Fruit fly (Drosophila melanogaster) whole organism, embryonic: ENCODE measurements around the gene beat-IIIc.
A peak's percentile ranks its signal among the peaks of the same experiment; 100 is the strongest.

ENCODE experiments used
- Antp ChIP-seq: fragments of 200-800 bp; sonication (Bioruptor generic); optimal IDR thresholded peaks from 3 replicates; lab custom pipeline; 2016; ENCODE audit warnings: missing biosample characterization, missing genetic modification characterization
- BEAF-32 ChIP-seq: fragments of 200-800 bp; sonication (Bioruptor generic); optimal IDR thresholded peaks from 3 replicates; lab custom pipeline; 2017; ENCODE audit warnings: missing biosample characterization, missing genetic modification characterization, mild to moderate bottlenecking, moderate library complexity, missing genetic modification reagents
- Bdp1 ChIP-seq: fragments of 200-800 bp; sonication (Bioruptor generic); optimal IDR thresholded peaks from 3 replicates; lab custom pipeline; 2016; ENCODE audit warnings: missing biosample characterization, missing genetic modification characterization
- CG10267 ChIP-seq: fragments of 200-800 bp; sonication (Bioruptor generic); optimal IDR thresholded peaks from 2 replicates; lab custom pipeline; 2018; ENCODE audit warnings: missing biosample characterization, mild to moderate bottlenecking, missing genetic modification characterization, moderate library complexity
- CG11398 ChIP-seq: fragments of 200-800 bp; sonication (Bioruptor generic); optimal IDR thresholded peaks from 2 replicates; lab custom pipeline; 2016; ENCODE audit warnings: missing biosample characterization, missing genetic modification characterization
- CG11560 ChIP-seq: fragments of 200-800 bp; sonication (Bioruptor generic); IDR thresholded peaks from 3 replicates; pipeline ENCODE4 v1.3.6; 2022; ENCODE audit warnings: missing biosample characterization, missing genetic modification characterization
- CG12236 ChIP-seq: fragments of 200-800 bp; sonication (Bioruptor generic); optimal IDR thresholded peaks from 2 replicates; lab custom pipeline; 2016; ENCODE audit warnings: missing biosample characterization, missing genetic modification characterization
- CG14014 ChIP-seq: fragments of 200-800 bp; sonication (Bioruptor generic); IDR thresholded peaks from 2 replicates; pipeline ENCODE4 v1.3.6; 2022; ENCODE audit warnings: missing biosample characterization, missing genetic modification characterization
- CG14710 ChIP-seq: fragments of 200-800 bp; sonication (Bioruptor generic); optimal IDR thresholded peaks from 3 replicates; lab custom pipeline; 2019; ENCODE audit warnings: missing biosample characterization, mild to moderate bottlenecking, missing genetic modification characterization, moderate library complexity
- CG15269 ChIP-seq: fragments of 200-800 bp; sonication (Bioruptor generic); optimal IDR thresholded peaks from 2 replicates; lab custom pipeline; 2018; ENCODE audit warnings: missing biosample characterization, mild to moderate bottlenecking, missing genetic modification characterization, moderate library complexity
- CG17802 ChIP-seq: fragments of 200-800 bp; sonication (Bioruptor generic); optimal IDR thresholded peaks from 2 replicates; lab custom pipeline; 2018; ENCODE audit warnings: missing biosample characterization, mild to moderate bottlenecking, missing genetic modification characterization, moderate library complexity
- CG2116 ChIP-seq: fragments of 200-800 bp; sonication (Bioruptor generic); optimal IDR thresholded peaks from 3 replicates; lab custom pipeline; 2018; ENCODE audit warnings: missing biosample characterization, mild to moderate bottlenecking, missing genetic modification characterization
- CG34224 ChIP-seq: fragments of 200-800 bp; sonication (Bioruptor generic); IDR thresholded peaks from 3 replicates; pipeline ENCODE4 v1.3.6; 2022; ENCODE audit warnings: missing biosample characterization, missing genetic modification characterization; ENCODE audit not compliant: partially characterized antibody
- CG3847 ChIP-seq: fragments of 200-800 bp; sonication (Bioruptor generic); IDR thresholded peaks from 2 replicates; pipeline ENCODE4 v1.3.6; 2022; ENCODE audit warnings: missing biosample characterization, missing genetic modification characterization
- CG3995 ChIP-seq: fragments of 200-800 bp; sonication (Bioruptor generic); optimal IDR thresholded peaks from 3 replicates; lab custom pipeline; 2016; ENCODE audit warnings: missing biosample characterization, missing genetic modification characterization
- CG4820 ChIP-seq: fragments of 200-800 bp; sonication (Bioruptor generic); optimal IDR thresholded peaks from 3 replicates; lab custom pipeline; 2016; ENCODE audit warnings: missing biosample characterization, missing genetic modification characterization
- CG4854 ChIP-seq: fragments of 200-800 bp; sonication (Bioruptor generic); optimal IDR thresholded peaks from 2 replicates; lab custom pipeline; 2016; ENCODE audit warnings: missing biosample characterization, missing genetic modification characterization, inconsistent platforms
- CG6689 ChIP-seq: fragments of 200-800 bp; sonication (Bioruptor generic); IDR thresholded peaks from 2 replicates; pipeline ENCODE4 v1.3.6; 2022; ENCODE audit warnings: missing biosample characterization, missing genetic modification characterization
- CG6765 ChIP-seq: fragments of 200-800 bp; sonication (Bioruptor generic); optimal IDR thresholded peaks from 3 replicates; lab custom pipeline; 2017; ENCODE audit warnings: missing biosample characterization, mild to moderate bottlenecking, missing genetic modification characterization
- CG6813 ChIP-seq: fragments of 200-800 bp; sonication (Bioruptor generic); optimal IDR thresholded peaks from 2 replicates; lab custom pipeline; 2017; ENCODE audit warnings: missing biosample characterization, missing genetic modification characterization, mild to moderate bottlenecking, moderate library complexity, missing genetic modification reagents
- CG7786 ChIP-seq: fragments of 200-800 bp; sonication (Bioruptor generic); optimal IDR thresholded peaks from 2 replicates; lab custom pipeline; 2016; ENCODE audit warnings: missing biosample characterization, missing genetic modification characterization
- CG9932 ChIP-seq: fragments of 200-800 bp; sonication (Bioruptor generic); IDR thresholded peaks from 2 replicates; pipeline ENCODE4 v1.3.6; 2022; ENCODE audit warnings: missing biosample characterization, missing genetic modification characterization
- CoRest ChIP-seq: fragments of 200-800 bp; sonication (Bioruptor generic); optimal IDR thresholded peaks from 3 replicates; lab custom pipeline; 2018; ENCODE audit warnings: missing biosample characterization, mild to moderate bottlenecking, missing genetic modification characterization, moderate library complexity
- Dek ChIP-seq: fragments of 200-800 bp; sonication (Bioruptor generic); optimal IDR thresholded peaks from 3 replicates; lab custom pipeline; 2019; ENCODE audit warnings: missing biosample characterization, mild to moderate bottlenecking, missing genetic modification characterization, moderate library complexity
- E2f1 ChIP-seq: fragments of 200-800 bp; sonication (Bioruptor generic); IDR thresholded peaks from 2 replicates; pipeline ENCODE4 v1.3.6; 2022; ENCODE audit warnings: missing biosample characterization, missing genetic modification characterization
- H15 ChIP-seq: fragments of 200-800 bp; sonication (Bioruptor generic); IDR thresholded peaks from 3 replicates; pipeline ENCODE4 v1.3.6; 2022; ENCODE audit warnings: missing biosample characterization, missing genetic modification characterization
- Hmr ChIP-seq: fragments of 200-800 bp; sonication (Bioruptor generic); optimal IDR thresholded peaks from 3 replicates; lab custom pipeline; 2017; ENCODE audit warnings: mild to moderate bottlenecking, missing biosample characterization, missing genetic modification reagents, missing genetic modification characterization
- Lpt ChIP-seq: fragments of >200 bp; optimal IDR thresholded peaks from 2 replicates; lab custom pipeline; 2018; ENCODE audit warnings: missing biosample characterization, missing genetic modification characterization
- Myb ChIP-seq: fragments of 200-800 bp; sonication (Bioruptor generic); optimal IDR thresholded peaks from 2 replicates; lab custom pipeline; 2016; ENCODE audit warnings: missing biosample characterization, missing genetic modification characterization
- NFAT ChIP-seq: fragments of 200-800 bp; sonication (Bioruptor generic); IDR thresholded peaks from 2 replicates; pipeline ENCODE4 v1.3.6; 2022; ENCODE audit warnings: missing biosample characterization, missing genetic modification characterization
- Vsx1 ChIP-seq: fragments of 200-800 bp; sonication (Bioruptor generic); optimal IDR thresholded peaks from 2 replicates; lab custom pipeline; 2017; ENCODE audit warnings: missing biosample characterization, mild to moderate bottlenecking, missing genetic modification characterization, missing genetic modification reagents
- Xbp1 ChIP-seq: fragments of 200-800 bp; sonication (Bioruptor generic); optimal IDR thresholded peaks from 3 replicates; lab custom pipeline; 2016; ENCODE audit warnings: missing biosample characterization, mild to moderate bottlenecking, missing genetic modification characterization
- YL-1 ChIP-seq: fragments of 200-800 bp; sonication (Bioruptor generic); optimal IDR thresholded peaks from 3 replicates; lab custom pipeline; 2017; ENCODE audit warnings: missing biosample characterization, mild to moderate bottlenecking, missing genetic modification characterization
- ara ChIP-seq: fragments of 200-800 bp; sonication (Bioruptor generic); IDR thresholded peaks from 2 replicates; pipeline ENCODE4 v1.3.6; 2022; ENCODE audit warnings: missing biosample characterization, missing genetic modification characterization
- chinmo ChIP-seq: fragments of 200-800 bp; sonication (Bioruptor generic); IDR thresholded peaks from 4 replicates; pipeline ENCODE4 v1.3.6; 2022; ENCODE audit warnings: missing biosample characterization, missing genetic modification characterization; ENCODE audit not compliant: partially characterized antibody
- fd64A ChIP-seq: fragments of 200-800 bp; sonication (Bioruptor generic); optimal IDR thresholded peaks from 3 replicates; lab custom pipeline; 2018; ENCODE audit warnings: missing biosample characterization, mild to moderate bottlenecking, missing genetic modification characterization
- grn ChIP-seq: fragments of 200-800 bp; sonication (Bioruptor generic); optimal IDR thresholded peaks from 3 replicates; lab custom pipeline; 2017; ENCODE audit warnings: missing biosample characterization, missing genetic modification characterization
- her ChIP-seq: fragments of 200-800 bp; sonication (Bioruptor generic); optimal IDR thresholded peaks from 2 replicates; lab custom pipeline; 2016; ENCODE audit warnings: missing biosample characterization, missing genetic modification characterization
- jumu ChIP-seq: fragments of 200-800 bp; sonication (Bioruptor generic); optimal IDR thresholded peaks from 3 replicates; lab custom pipeline; 2016; ENCODE audit warnings: missing biosample characterization, missing genetic modification characterization
- onecut ChIP-seq: fragments of 200-800 bp; sonication (Bioruptor generic); IDR thresholded peaks from 2 replicates; pipeline ENCODE4 v1.3.6; 2022; ENCODE audit warnings: missing biosample characterization, missing genetic modification characterization
- org-1 ChIP-seq: fragments of 200-800 bp; sonication (Bioruptor generic); optimal IDR thresholded peaks from 2 replicates; lab custom pipeline; 2017; ENCODE audit warnings: missing biosample characterization, missing genetic modification characterization
- pita ChIP-seq: fragments of 200-800 bp; sonication (Bioruptor generic); optimal IDR thresholded peaks from 2 replicates; lab custom pipeline; 2017; ENCODE audit warnings: missing biosample characterization, mild to moderate bottlenecking, missing genetic modification characterization
- pnt ChIP-seq: fragments of 200-800 bp; sonication (Bioruptor generic); optimal IDR thresholded peaks from 3 replicates; lab custom pipeline; 2016; ENCODE audit warnings: missing biosample characterization, missing genetic modification characterization
- pzg ChIP-seq: fragments of 200-800 bp; sonication (Bioruptor generic); optimal IDR thresholded peaks from 3 replicates; lab custom pipeline; 2018; ENCODE audit warnings: missing biosample characterization, mild to moderate bottlenecking, missing genetic modification characterization, moderate library complexity
- ranshi ChIP-seq: fragments of 200-800 bp; sonication (Bioruptor generic); IDR thresholded peaks from 2 replicates; pipeline ENCODE4 v1.3.6; 2022; ENCODE audit warnings: missing biosample characterization, missing genetic modification characterization
- repo ChIP-seq: fragments of 200-800 bp; sonication (Bioruptor generic); optimal IDR thresholded peaks from 2 replicates; lab custom pipeline; 2016; ENCODE audit warnings: missing biosample characterization, missing genetic modification characterization
- sens ChIP-seq: fragments of 200-800 bp; sonication (Bioruptor generic); peaks from one replicate; lab custom pipeline; 2016; ENCODE audit warnings: missing biosample characterization, missing genetic modification characterization
- sens-2 ChIP-seq: fragments of 200-800 bp; sonication (Bioruptor generic); IDR thresholded peaks from 2 replicates; pipeline ENCODE4 v1.3.6; 2022; ENCODE audit warnings: missing biosample characterization, missing genetic modification characterization
- shn ChIP-seq: fragments of 200-800 bp; sonication (Bioruptor generic); optimal IDR thresholded peaks from 3 replicates; lab custom pipeline; 2016; ENCODE audit warnings: missing biosample characterization, missing genetic modification characterization
- tio ChIP-seq: fragments of 200-800 bp; sonication (Bioruptor generic); optimal IDR thresholded peaks from 2 replicates; lab custom pipeline; 2017; ENCODE audit warnings: missing biosample characterization, missing genetic modification characterization, inconsistent platforms
- trem ChIP-seq: fragments of 200-800 bp; optimal IDR thresholded peaks from 3 replicates; lab custom pipeline; 2019; ENCODE audit warnings: missing biosample characterization, mild to moderate bottlenecking, missing genetic modification characterization, moderate library complexity
- wek ChIP-seq: fragments of 200-800 bp; sonication (Bioruptor generic); optimal IDR thresholded peaks from 3 replicates; lab custom pipeline; 2018; ENCODE audit warnings: missing biosample characterization, mild to moderate bottlenecking, missing genetic modification characterization, moderate library complexity
- zen2 ChIP-seq: fragments of 200-800 bp; sonication (Bioruptor generic); IDR thresholded peaks from 3 replicates; pipeline ENCODE4 v1.3.6; 2022; ENCODE audit warnings: missing biosample characterization, missing genetic modification characterization; ENCODE audit not compliant: partially characterized antibody

Gene beat-IIIc

dm6 chr2L:17159641-17160040, 100.9 kb downstream of the beat-IIIc start:
- TF ChIP-seq Antp (GFP tag; lab: Kevin White, UChicago) (no peak), CG9932 (peak; percentile 30; the same call in 1 of the 2 replicates), YL-1 (GFP tag; lab: Kevin White, UChicago) (no peak), sens-2 (GFP tag; lab: Robert Waterston, UW) (no peak), CG2116 (GFP tag; lab: Kevin White, UChicago) (no peak), Myb (GFP tag; lab: Kevin White, UChicago) (no peak), Bdp1 (GFP tag; lab: Kevin White, UChicago) (no peak), org-1 (GFP tag; lab: Kevin White, UChicago) (no peak), CG15269 (tag; lab: Kevin White, UChicago) (peak; percentile 53), CG17802 (tag; lab: Kevin White, UChicago) (no peak), CG4820 (no peak), shn (GFP tag; lab: Kevin White, UChicago) (no peak), jumu (GFP tag; lab: Kevin White, UChicago) (no peak), Xbp1 (peak; percentile 2), CG3995 (GFP tag; lab: Kevin White, UChicago) (no peak), her (no peak), CG7786 (no peak), fd64A (GFP tag; lab: Kevin White, UChicago) (no peak), H15 (GFP tag; lab: Robert Waterston, UW) (no peak), wek (GFP tag; lab: Kevin White, UChicago) (no peak), pita (GFP tag; lab: Kevin White, UChicago) (no peak), Hmr (peak; percentile 43), Vsx1 (no peak), tio (GFP tag; lab: Kevin White, UChicago) (no peak), CG12236 (GFP tag; lab: Kevin White, UChicago) (no peak), BEAF-32 (no peak), CoRest (peak; percentile 4), CG6689 (GFP tag; lab: Robert Waterston, UW) (no peak), trem (no peak), onecut (GFP tag; lab: Robert Waterston, UW) (no peak), CG10267 (tag; lab: Kevin White, UChicago) (no peak), zen2 (no peak), CG14710 (tag; lab: Kevin White, UChicago) (no peak), NFAT (GFP tag; lab: Robert Waterston, UW) (no peak), CG11560 (tag; lab: Robert Waterston, UW) (no peak), CG34224 (GFP tag; lab: Robert Waterston, UW) (no peak), CG4854 (no peak), grn (GFP tag; lab: Kevin White, UChicago) (no peak), chinmo (GFP tag; lab: Robert Waterston, UW) (no peak), Lpt (GFP tag; lab: Kevin White, UChicago) (no peak), CG6765 (GFP tag; lab: Kevin White, UChicago) (no peak), repo (GFP tag; lab: Kevin White, UChicago) (no peak), sens (GFP tag; lab: Kevin White, UChicago) (peak; percentile 37), ara (GFP tag; lab: Robert Waterston, UW) (no peak), CG3847 (GFP tag; lab: Robert Waterston, UW) (no peak), CG14014 (GFP tag; lab: Robert Waterston, UW) (no peak), pnt (GFP tag; lab: Kevin White, UChicago) (no peak), E2f1 (GFP tag; lab: Robert Waterston, UW) (no peak), Dek (tag; lab: Kevin White, UChicago) (no peak), ranshi (GFP tag; lab: Robert Waterston, UW) (no peak), pzg (GFP tag; lab: Kevin White, UChicago) (no peak), CG11398 (GFP tag; lab: Kevin White, UChicago) (no peak), CG6813 (GFP tag; lab: Kevin White, UChicago) (no peak)
